Worm (Caenorhabditis elegans) whole organism, L4 larva: ENCODE measurements around the gene F35H12.6.
A peak's percentile ranks its signal among the peaks of the same experiment; 100 is the strongest.

Experiments used
- F26F4.8 ChIP-seq: fragments of 200-800 bp; sonication (Bioruptor generic); conservative IDR thresholded peaks from 2 replicates; pipeline ENCODE4 v1.3.6; 2022; ENCODE audit warnings: missing genetic modification characterization, missing compliant biosample characterization
- F49E8.2 ChIP-seq: sonication (generic microtip); optimal IDR thresholded peaks from 2 replicates; lab custom pipeline; 2016; ENCODE audit warnings: missing compliant biosample characterization, mild to moderate bottlenecking, missing genetic modification characterization, borderline replicate concordance
- T26A8.4 ChIP-seq: fragments of 200-800 bp; sonication (Bioruptor generic); IDR thresholded peaks from 2 replicates; pipeline ENCODE4 v1.3.6; 2022; ENCODE audit warnings: missing genetic modification characterization, missing compliant biosample characterization
- Y48G9A.11 ChIP-seq: fragments of 200-800 bp; sonication (Bioruptor generic); IDR thresholded peaks from 2 replicates; pipeline ENCODE4 v1.3.6; 2022; ENCODE audit warnings: missing genetic modification reagents, missing genetic modification characterization, missing compliant biosample characterization
- Y5F2A.4 ChIP-seq: fragments of 200-800 bp; sonication (Bioruptor generic); optimal IDR thresholded peaks from 2 replicates; lab custom pipeline; 2018; ENCODE audit warnings: mild to moderate bottlenecking, missing genetic modification characterization, missing compliant biosample characterization
- ZK337.2 ChIP-seq: fragments of 200-800 bp; sonication (Bioruptor generic); IDR thresholded peaks from 2 replicates; pipeline ENCODE4 v1.3.6; 2022; ENCODE audit warnings: missing genetic modification reagents, missing genetic modification characterization, missing compliant biosample characterization
- ZK546.5 ChIP-seq, 2 experiments: sonication (generic microtip); optimal IDR thresholded peaks; 2 replicates each; lab custom pipeline; 2017; ENCODE audit warnings: missing biosample characterization in 2 of 2, missing genetic modification characterization in 2 of 2
- ceh-32 ChIP-seq: sonication (generic microtip); optimal IDR thresholded peaks from 2 replicates; lab custom pipeline; 2016; ENCODE audit warnings: mild to moderate bottlenecking, missing genetic modification characterization, missing compliant biosample characterization; ENCODE audit not compliant: poor library complexity
- ceh-62 ChIP-seq: sonication (generic microtip); optimal IDR thresholded peaks from 2 replicates; lab custom pipeline; 2017; ENCODE audit warnings: missing biosample characterization, missing genetic modification characterization
- ces-1 ChIP-seq: fragments of 150-350 bp; sonication (generic microtip); optimal IDR thresholded peaks from 4 replicates; lab custom pipeline; 2014; ENCODE audit warnings: missing biosample characterization, missing genetic modification reagents, missing genetic modification characterization
- cey-2 ChIP-seq: sonication (generic microtip); optimal IDR thresholded peaks from 3 replicates; lab custom pipeline; 2017; ENCODE audit warnings: missing genetic modification characterization, mild to moderate bottlenecking, missing compliant biosample characterization, antibody characterized with exemption, borderline replicate concordance; ENCODE audit not compliant: insufficient read depth
- daf-19 ChIP-seq: fragments of 200-800 bp; sonication (Bioruptor generic); conservative IDR thresholded peaks from 2 replicates; pipeline ENCODE4 v1.3.6; 2022; ENCODE audit warnings: missing genetic modification characterization, missing compliant biosample characterization
- daf-8 ChIP-seq: fragments of 200-800 bp; sonication (Bioruptor generic); IDR thresholded peaks from 2 replicates; pipeline ENCODE4 v1.3.6; 2022; ENCODE audit warnings: missing genetic modification characterization, missing compliant biosample characterization
- dve-1 ChIP-seq: sonication (generic microtip); optimal IDR thresholded peaks from 2 replicates; lab custom pipeline; 2017; ENCODE audit warnings: antibody characterized with exemption, mild to moderate bottlenecking, missing genetic modification characterization, missing compliant biosample characterization; ENCODE audit not compliant: insufficient read depth
- fos-1 ChIP-seq: fragments of 150-350 bp; optimal IDR thresholded peaks from 2 replicates; lab custom pipeline; 2014; ENCODE audit warnings: missing biosample characterization, missing genetic modification characterization
- hlh-11 ChIP-seq: fragments of 200-800 bp; sonication (Bioruptor generic); optimal IDR thresholded peaks from 2 replicates; lab custom pipeline; 2018; ENCODE audit warnings: mild to moderate bottlenecking, missing genetic modification characterization, missing compliant biosample characterization
- hlh-30 ChIP-seq: sonication (generic microtip); optimal IDR thresholded peaks from 2 replicates; lab custom pipeline; 2017; ENCODE audit warnings: antibody characterized with exemption, mild to moderate bottlenecking, missing genetic modification characterization, missing compliant biosample characterization; ENCODE audit not compliant: insufficient read depth
- jun-1 ChIP-seq: fragments of 150-350 bp; optimal IDR thresholded peaks from 2 replicates; lab custom pipeline; 2014; ENCODE audit warnings: missing biosample characterization, missing genetic modification reagents, missing genetic modification characterization
- lin-13 ChIP-seq: fragments of 150-350 bp; optimal IDR thresholded peaks from 2 replicates; lab custom pipeline; 2014; ENCODE audit warnings: missing biosample characterization, missing genetic modification reagents, missing genetic modification characterization
- lin-15B ChIP-seq: fragments of 150-350 bp; sonication (generic microtip); optimal IDR thresholded peaks from 3 replicates; lab custom pipeline; 2014; ENCODE audit warnings: missing biosample characterization, missing genetic modification characterization
- lsy-2 ChIP-seq, 2 experiments: fragments of 150-350 bp in 1 of 2; sonication (generic microtip) in 1 of 2; optimal IDR thresholded peaks; 2 replicates each; lab custom pipeline; 2014 to 2017; ENCODE audit warnings: missing biosample characterization in 2 of 2, missing genetic modification characterization in 2 of 2
- mdl-1 ChIP-seq, 2 experiments: fragments of 150-350 bp in 1 of 2; sonication (generic microtip) in 1 of 2; optimal IDR thresholded peaks; 2 replicates each; lab custom pipeline; 2014 to 2017; ENCODE audit warnings: missing biosample characterization in 2 of 2, missing genetic modification characterization in 2 of 2
- mes-2 ChIP-seq: sonication (generic microtip); optimal IDR thresholded peaks from 2 replicates; lab custom pipeline; 2016; ENCODE audit warnings: missing genotype, mild to moderate bottlenecking, missing genetic modification characterization, missing compliant biosample characterization; ENCODE audit not compliant: poor library complexity, severe bottlenecking
- nhr-102 ChIP-seq: sonication (generic microtip); optimal IDR thresholded peaks from 2 replicates; lab custom pipeline; 2016; ENCODE audit warnings: mild to moderate bottlenecking, missing genetic modification characterization, moderate library complexity, missing compliant biosample characterization
- nhr-11 ChIP-seq: fragments of 150-350 bp; optimal IDR thresholded peaks from 2 replicates; lab custom pipeline; 2014; ENCODE audit warnings: missing biosample characterization, missing genetic modification characterization
- nhr-111 ChIP-seq: fragments of 200-800 bp; sonication (Bioruptor generic); optimal IDR thresholded peaks from 2 replicates; lab custom pipeline; 2018; ENCODE audit warnings: mild to moderate bottlenecking, missing genetic modification characterization, missing compliant biosample characterization
- nhr-25 ChIP-seq: sonication (generic microtip); optimal IDR thresholded peaks from 2 replicates; lab custom pipeline; 2017; ENCODE audit warnings: missing genetic modification characterization, mild to moderate bottlenecking, missing compliant biosample characterization, antibody characterized with exemption, moderate library complexity, borderline replicate concordance; ENCODE audit not compliant: insufficient read depth
- nhr-28 ChIP-seq: fragments of 150-350 bp; optimal IDR thresholded peaks from 2 replicates; lab custom pipeline; 2014; ENCODE audit warnings: missing biosample characterization, missing genetic modification characterization
- nhr-41 ChIP-seq: fragments of 200-800 bp; sonication (Bioruptor generic); IDR thresholded peaks from 2 replicates; pipeline ENCODE4 v1.3.6; 2022; ENCODE audit warnings: missing genetic modification reagents, missing genetic modification characterization, missing compliant biosample characterization
- nhr-42 ChIP-seq: fragments of 200-800 bp; sonication (Bioruptor generic); IDR thresholded peaks from 2 replicates; pipeline ENCODE4 v1.3.6; 2022; ENCODE audit warnings: missing genetic modification characterization, missing compliant biosample characterization
- nhr-48 ChIP-seq: sonication (generic microtip); optimal IDR thresholded peaks from 2 replicates; lab custom pipeline; 2016; ENCODE audit warnings: mild to moderate bottlenecking, missing genetic modification characterization, missing compliant biosample characterization
- nhr-76 ChIP-seq: fragments of 150-350 bp; optimal IDR thresholded peaks from 2 replicates; lab custom pipeline; 2014; ENCODE audit warnings: missing biosample characterization, missing genetic modification characterization
- pha-4 ChIP-seq, 2 experiments: fragments of 150-350 bp in 1 of 2; fragments of 200-800 bp in 1 of 2; sonication (Bioruptor generic) in 1 of 2; IDR thresholded peaks in 1 of 2; optimal IDR thresholded peaks in 1 of 2; 2 replicates each; pipeline versions ENCODE4 v1.3.6 to Lab custom; 2014 to 2022; ENCODE audit warnings: missing genetic modification characterization in 2 of 2, missing genetic modification reagents in 2 of 2, missing biosample characterization in 1 of 2, missing compliant biosample characterization in 1 of 2
- php-3 ChIP-seq: fragments of 200-800 bp; sonication (Bioruptor generic); IDR thresholded peaks from 2 replicates; pipeline ENCODE4 v1.3.6; 2022; ENCODE audit warnings: missing genetic modification reagents, missing genetic modification characterization, missing compliant biosample characterization
- rbr-2 ChIP-seq: sonication (generic microtip); optimal IDR thresholded peaks from 2 replicates; lab custom pipeline; 2016; ENCODE audit warnings: missing genotype, missing genetic modification characterization, missing compliant biosample characterization
- sdz-12 ChIP-seq: fragments of 200-800 bp; sonication (Bioruptor generic); optimal IDR thresholded peaks from 2 replicates; lab custom pipeline; 2018; ENCODE audit warnings: mild to moderate bottlenecking, missing genetic modification characterization, missing compliant biosample characterization
- set-16 ChIP-seq: fragments of 200-800 bp; sonication (Bioruptor generic); IDR thresholded peaks from 2 replicates; pipeline ENCODE4 v1.3.6; 2022; ENCODE audit warnings: missing genetic modification reagents, missing genetic modification characterization, missing compliant biosample characterization
- snpc-4 ChIP-seq: fragments of 150-350 bp; optimal IDR thresholded peaks from 2 replicates; lab custom pipeline; 2014; ENCODE audit warnings: missing biosample characterization, missing genetic modification characterization
- tra-1 ChIP-seq: fragments of 200-800 bp; sonication (Bioruptor generic); IDR thresholded peaks from 2 replicates; pipeline ENCODE4 v1.3.6; 2022; ENCODE audit warnings: missing genetic modification reagents, missing genetic modification characterization, missing compliant biosample characterization
- unc-62 ChIP-seq, 3 experiments: fragments of 150-350 bp in 1 of 3; sonication (generic microtip); optimal IDR thresholded peaks in 2 of 3; peaks in 1 of 3; 1 replicate in 1 of 3; 2 replicates in 2 of 3; lab custom pipeline; 2014 to 2017; ENCODE audit warnings: missing biosample characterization in 3 of 3, missing genetic modification characterization in 3 of 3, missing genetic modification reagents in 3 of 3, missing genotype in 1 of 3
- vab-7 ChIP-seq: fragments of 200-800 bp; sonication (Bioruptor generic); IDR thresholded peaks from 2 replicates; pipeline ENCODE4 v1.3.6; 2022; ENCODE audit warnings: missing genetic modification reagents, missing genetic modification characterization, missing compliant biosample characterization
- zag-1 ChIP-seq: fragments of 150-350 bp; optimal IDR thresholded peaks from 2 replicates; lab custom pipeline; 2014; ENCODE audit warnings: missing biosample characterization, missing genetic modification characterization
- zfp-2 ChIP-seq: sonication (generic microtip); optimal IDR thresholded peaks from 2 replicates; lab custom pipeline; 2016; ENCODE audit warnings: mild to moderate bottlenecking, missing genetic modification characterization, missing compliant biosample characterization
- zfp-3 ChIP-seq: fragments of 200-800 bp; sonication (Bioruptor generic); conservative IDR thresholded peaks from 2 replicates; pipeline ENCODE4 v1.3.6; 2022; ENCODE audit warnings: missing genetic modification reagents, missing genetic modification characterization, missing compliant biosample characterization
- zip-2 ChIP-seq: fragments of 150-350 bp; optimal IDR thresholded peaks from 2 replicates; lab custom pipeline; 2014; ENCODE audit warnings: missing biosample characterization, missing genetic modification characterization

Gene F35H12.6

DNA sequence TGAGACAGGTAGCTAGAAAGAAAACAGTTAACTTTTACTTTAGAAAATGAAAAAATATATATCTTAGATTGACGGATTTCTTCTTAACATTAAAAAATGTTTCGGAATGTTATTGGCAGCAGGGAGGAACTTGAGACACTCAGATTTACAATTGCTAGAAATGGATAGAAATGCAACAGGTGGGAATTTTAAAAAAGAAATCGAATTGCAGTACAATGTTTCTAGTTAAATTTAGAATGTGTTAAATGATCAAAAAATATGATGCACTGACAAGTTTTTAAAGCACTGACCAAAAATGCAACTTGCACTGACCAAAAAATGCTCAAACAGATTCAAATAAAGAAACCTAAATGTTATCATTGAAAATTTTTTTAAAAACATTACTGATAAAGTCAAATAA, 13.0 kb downstream of the F35H12.6 start:
- TF ChIP-seq ZK546.5 (tag; optimal IDR thresholded peaks at IDR 0.05; lab: Kevin White, UChicago), result no peak
- peak in 1 of 2 experiments; percentile 91 for TF ChIP-seq unc-62 (GFP tag; optimal IDR thresholded peaks at IDR 0.05 in 1 of 2; lab: Kevin White, UChicago)
- TF ChIP-seq unc-62 (tag; optimal IDR thresholded peaks at IDR 0.05; lab: Kevin White, UChicago), result no peak

DNA sequence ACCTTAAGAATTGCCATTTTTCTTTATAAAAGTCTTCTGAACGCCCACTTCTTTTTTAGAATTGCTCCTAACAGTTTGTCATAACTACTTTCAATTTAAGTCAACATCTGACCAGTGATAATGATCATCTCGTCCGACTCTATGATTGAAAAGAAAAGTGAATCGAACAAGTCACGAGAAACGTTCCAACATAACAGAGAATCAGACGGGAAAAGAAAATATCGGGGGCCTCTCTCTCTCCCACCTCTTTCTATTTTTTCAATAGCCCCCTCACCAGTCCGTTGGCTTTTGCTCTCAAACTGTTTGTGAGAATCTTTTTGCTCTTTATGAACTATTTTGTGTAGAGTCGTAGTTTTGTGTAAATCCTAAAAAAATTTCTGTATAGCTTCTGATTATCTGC, 14.5 kb downstream of the F35H12.6 start:
- TF ChIP-seq dve-1 (tag; lab: Kevin White, UChicago) (peak; percentile 12), daf-8 (GFP tag; lab: Robert Waterston, UW) (no peak), tra-1 (GFP tag; lab: Robert Waterston, UW) (no peak), lin-15B (no peak), set-16 (GFP tag; lab: Robert Waterston, UW) (no peak), T26A8.4 (GFP tag; lab: Robert Waterston, UW) (no peak), nhr-42 (no peak), mes-2 (tag; lab: Kevin White, UChicago) (no peak), vab-7 (GFP tag; lab: Robert Waterston, UW) (no peak), jun-1 (no peak), lsy-2 (tag; optimal IDR thresholded peaks at IDR 0.05; lab: Kevin White, UChicago) (peak in 1 of 2 experiments; percentile 10), ceh-32 (no peak), F26F4.8 (GFP tag; lab: Robert Waterston, UW) (no peak), nhr-76 (tag; lab: Kevin White, UChicago) (no peak), ces-1 (GFP tag; lab: Kevin White, UChicago) (no peak), hlh-11 (tag; lab: Kevin White, UChicago) (peak; percentile 53), Y5F2A.4 (GFP tag; lab: Kevin White, UChicago) (no peak), F49E8.2 (tag; lab: Kevin White, UChicago) (no peak), nhr-25 (tag; lab: Kevin White, UChicago) (no peak), nhr-28 (tag; lab: Kevin White, UChicago) (peak; percentile 17), pha-4 (GFP tag; IDR thresholded peaks at IDR 0.05; lab: Robert Waterston, UW) (no peak), pha-4 (tag; optimal IDR thresholded peaks at IDR 0.05; lab: Kevin White, UChicago) (peak; percentile 56), hlh-30 (tag; lab: Kevin White, UChicago) (peak; percentile 76), ceh-62 (no peak), mdl-1 (tag; optimal IDR thresholded peaks at IDR 0.05; lab: Kevin White, UChicago) (no peak), fos-1 (no peak), nhr-48 (tag; lab: Kevin White, UChicago) (no peak)
- TF ChIP-seq, all 104 proteins: peak for 6

DNA sequence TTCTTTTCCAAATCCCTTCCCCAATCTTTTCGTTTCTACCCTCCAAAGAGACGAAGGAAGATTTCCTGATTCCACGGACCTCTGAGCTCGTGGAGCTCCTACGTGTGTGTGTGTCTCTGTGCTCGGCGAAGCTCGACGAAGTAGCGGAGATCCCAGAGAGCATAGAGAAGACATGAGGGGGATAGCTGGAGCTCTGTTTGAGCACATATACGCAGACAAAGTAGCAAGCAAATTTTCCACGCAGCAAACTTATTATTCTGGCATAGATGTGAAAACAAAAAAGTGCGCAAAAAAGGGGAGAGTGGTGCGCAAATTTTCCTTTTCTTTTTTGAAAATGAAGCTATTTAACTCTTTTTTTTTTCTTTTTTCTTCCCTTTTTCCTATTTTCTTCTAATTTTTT, 19.8 kb downstream of the F35H12.6 start:
- TF ChIP-seq ceh-62 (no peak), zag-1 (no peak), Y48G9A.11 (GFP tag; lab: Robert Waterston, UW) (no peak), lin-13 (GFP tag; lab: Kevin White, UChicago) (no peak), sdz-12 (GFP tag; lab: Kevin White, UChicago) (no peak), rbr-2 (tag; lab: Kevin White, UChicago) (peak; percentile 44), nhr-11 (tag; lab: Kevin White, UChicago) (no peak), T26A8.4 (GFP tag; lab: Robert Waterston, UW) (no peak), mdl-1 (tag; optimal IDR thresholded peaks at IDR 0.05; lab: Kevin White, UChicago) (no peak), unc-62 (GFP tag; optimal IDR thresholded peaks at IDR 0.05 in 1 of 2; lab: Kevin White, UChicago) (peak in 1 of 2 experiments; percentile 63), unc-62 (tag; optimal IDR thresholded peaks at IDR 0.05; lab: Kevin White, UChicago) (no peak), snpc-4 (tag; lab: Kevin White, UChicago) (no peak), nhr-102 (no peak), php-3 (no peak), set-16 (GFP tag; lab: Robert Waterston, UW) (0 out of 2 replicates have a peak, but pooled peaks have one; percentile 36), zfp-2 (tag; lab: Kevin White, UChicago) (no peak), jun-1 (no peak), cey-2 (tag; lab: Kevin White, UChicago) (no peak), zip-2 (tag; lab: Kevin White, UChicago) (no peak), nhr-41 (GFP tag; lab: Robert Waterston, UW) (no peak), F49E8.2 (tag; lab: Kevin White, UChicago) (no peak), zfp-3 (GFP tag; lab: Robert Waterston, UW) (no peak), lsy-2 (tag; optimal IDR thresholded peaks at IDR 0.05; lab: Kevin White, UChicago) (peak in 1 of 2 experiments; percentile 10), nhr-111 (GFP tag; lab: Kevin White, UChicago) (no peak), ZK337.2 (GFP tag; lab: Robert Waterston, UW) (no peak), daf-19 (GFP tag; lab: Robert Waterston, UW) (no peak)
